Worm (Caenorhabditis elegans): ENCODE measurements around the gene F59A6.3.

- TF ChIP-seq ztf-11 (tag; optimal IDR thresholded peaks at IDR 0.05) (no peak), tlp-1 (tag; optimal IDR thresholded peaks at IDR 0.05) (no peak), unc-130 (tag; optimal IDR thresholded peaks at IDR 0.05) (no peak), nhr-28 (tag; optimal IDR thresholded peaks at IDR 0.05) (no peak), lsy-2 (tag; optimal IDR thresholded peaks at IDR 0.05) (no peak)
These were observed 24.0 kb upstream of the F59A6.3 start for ce11 chrII:4984151-4984550.

Measured in whole organism, L1 larva.